Worm (Caenorhabditis elegans): ENCODE results near the gene hrg-1.

DNA sequence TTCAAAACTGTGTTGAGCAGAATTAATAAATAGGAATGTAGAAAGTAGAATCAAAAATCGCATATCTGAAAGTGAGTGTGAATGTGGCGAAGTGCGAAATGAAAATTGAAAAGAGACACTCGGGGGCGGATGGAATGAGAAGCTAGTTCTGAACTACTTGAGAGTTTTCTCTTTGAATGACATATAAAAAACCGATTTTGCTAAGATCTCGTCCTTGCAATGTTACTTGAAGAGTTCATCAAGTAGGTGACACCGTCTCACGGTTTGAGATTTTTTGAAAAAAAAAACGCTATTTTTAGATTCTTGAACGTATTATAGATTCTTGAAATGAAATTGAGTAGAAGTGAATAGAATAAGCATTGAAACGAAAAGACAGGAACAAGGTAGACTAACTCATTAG lies 49.7 kb downstream of the hrg-1 start, which contains the start of gene C16B8.2:
- TF ChIP-seq mab-5 (tag; optimal IDR thresholded peaks at IDR 0.05) = no peak
- TF ChIP-seq nhr-12 (tag; optimal IDR thresholded peaks at IDR 0.05) = no peak
- TF ChIP-seq lsy-2 (tag; optimal IDR thresholded peaks at IDR 0.05) = no peak
- no peak for TF ChIP-seq pha-4 (tag; optimal IDR thresholded peaks at IDR 0.05)
